Fruit fly (Drosophila melanogaster): ENCODE results near the gene CG15544.
A peak's percentile ranks its signal among the peaks of the same experiment; 100 is the strongest.

CG15544 gene

DNA sequence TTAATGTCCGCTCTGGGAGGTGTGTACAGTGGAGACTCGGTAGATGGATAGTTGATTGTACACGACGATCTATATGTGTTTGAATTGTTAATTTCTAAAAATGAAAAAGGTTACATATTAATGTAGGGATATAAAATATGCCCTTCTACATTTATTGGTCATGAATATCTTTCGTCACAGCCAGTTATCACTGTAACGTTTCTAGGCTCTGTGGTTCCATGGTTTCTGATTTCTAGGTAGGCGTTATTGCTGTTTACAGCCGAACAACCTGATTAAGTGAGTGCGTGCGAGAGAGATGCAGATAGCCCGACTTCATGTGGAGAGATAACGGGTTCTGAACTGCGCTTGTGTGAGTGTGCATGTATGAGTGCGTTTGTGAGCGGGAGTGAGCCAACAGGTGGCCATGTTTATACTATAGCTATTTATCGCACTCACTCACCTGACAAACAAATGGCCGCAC is 45.9 kb upstream of the CG15544 start (continued):
- TF ChIP-seq dan (GFP tag; IDR thresholded peaks at IDR 0.05): peak; percentile 94
- peak; percentile 70 for TF ChIP-seq Vsx1 (GFP tag; optimal IDR thresholded peaks at IDR 0.05)
- peak; percentile 86 for TF ChIP-seq CG4328 (GFP tag; optimal IDR thresholded peaks at IDR 0.05)
- TF ChIP-seq D (optimal IDR thresholded peaks at IDR 0.05): peak; percentile 37
- TF ChIP-seq D (GFP tag; optimal IDR thresholded peaks at IDR 0.05): peak; percentile 91
- peak in 1 of 2 experiments; percentile 44 for TF ChIP-seq crp (GFP tag; optimal IDR thresholded peaks at IDR 0.05)
- peak; percentile 95 for TF ChIP-seq CG5245 (GFP tag; optimal IDR thresholded peaks at IDR 0.05)
- peak; percentile 88 for TF ChIP-seq fd3F (GFP tag; optimal IDR thresholded peaks at IDR 0.05)
- TF ChIP-seq Lpt (GFP tag; optimal IDR thresholded peaks at IDR 0.05): no peak
- TF ChIP-seq D19B (GFP tag; optimal IDR thresholded peaks at IDR 0.05): peak; percentile 76
- peak; percentile 79 for TF ChIP-seq CG11085 (GFP tag; IDR thresholded peaks at IDR 0.05)
- peak; percentile 78 for TF ChIP-seq B-H2 (GFP tag; optimal IDR thresholded peaks at IDR 0.05)
- peak; percentile 70 for TF ChIP-seq CG15073 (GFP tag; optimal IDR thresholded peaks at IDR 0.05)
- TF ChIP-seq Atf-2 (GFP tag; optimal IDR thresholded peaks at IDR 0.05): peak; percentile 91
- TF ChIP-seq CG33213 (GFP tag; optimal IDR thresholded peaks at IDR 0.05): peak; percentile 94
- TF ChIP-seq CG4707 (GFP tag; optimal IDR thresholded peaks at IDR 0.05): peak; percentile 73
- TF ChIP-seq CG4617 (GFP tag; optimal IDR thresholded peaks at IDR 0.05; ENCODE audit: borderline replicate concordance): peak; percentile 86
- peak; percentile 91 for TF ChIP-seq CG4730 (GFP tag; IDR thresholded peaks at IDR 0.05)
- TF ChIP-seq CG1024 (GFP tag; IDR thresholded peaks at IDR 0.05): peak; percentile 90
- peak; percentile 94 for TF ChIP-seq CG11695 (GFP tag; IDR thresholded peaks at IDR 0.05)
- peak; percentile 62 for TF ChIP-seq Hey (tag; optimal IDR thresholded peaks at IDR 0.05)
- peak; percentile 94 for TF ChIP-seq CG10979 (tag; optimal IDR thresholded peaks at IDR 0.05)
- peak; percentile 80 for TF ChIP-seq disco-r (GFP tag; optimal IDR thresholded peaks at IDR 0.05)
- TF ChIP-seq D19A (tag; optimal IDR thresholded peaks at IDR 0.05): peak; percentile 89
- TF ChIP-seq stc (GFP tag; IDR thresholded peaks at IDR 0.05): peak; percentile 90
- TF ChIP-seq Nf-YB (GFP tag; optimal IDR thresholded peaks at IDR 0.05): peak; percentile 95
- peak; percentile 91 for TF ChIP-seq Dbx (GFP tag; IDR thresholded peaks at IDR 0.05)
- TF ChIP-seq CG15011 (GFP tag; optimal IDR thresholded peaks at IDR 0.05): peak; percentile 84
- peak; percentile 93 for TF ChIP-seq CG8388 (GFP tag; optimal IDR thresholded peaks at IDR 0.05)
- TF ChIP-seq Doc2 (GFP tag; IDR thresholded peaks at IDR 0.05): peak; percentile 68; the same call in 1 of the 2 replicates
- peak in 1 of 3 experiments; percentile 94 for TF ChIP-seq lola (GFP tag; optimal IDR thresholded peaks at IDR 0.05)
- TF ChIP-seq dpn (GFP tag; optimal IDR thresholded peaks at IDR 0.05): peak; percentile 96
- TF ChIP-seq nerfin-1 (tag; optimal IDR thresholded peaks at IDR 0.05): peak; percentile 85
- TF ChIP-seq kni (GFP tag; optimal IDR thresholded peaks at IDR 0.05): peak; percentile 76
- TF ChIP-seq CG32532 (GFP tag; IDR thresholded peaks at IDR 0.05): peak; percentile 95
- peak; percentile 96 for TF ChIP-seq CG1603 (tag; optimal IDR thresholded peaks at IDR 0.05)
- TF ChIP-seq caup (GFP tag; optimal IDR thresholded peaks at IDR 0.05; ENCODE audit: severe bottlenecking): peak; percentile 84
- peak; percentile 95 for TF ChIP-seq CG18599 (GFP tag; optimal IDR thresholded peaks at IDR 0.05)
- TF ChIP-seq Spps (tag; optimal IDR thresholded peaks at IDR 0.05): peak; percentile 90
- TF ChIP-seq tna (GFP tag; IDR thresholded peaks at IDR 0.05; ENCODE audit: partially characterized antibody): no peak
- TF ChIP-seq CG6689 (GFP tag; IDR thresholded peaks at IDR 0.05): peak; percentile 96
- peak; percentile 85 for TF ChIP-seq fd102C (GFP tag; optimal IDR thresholded peaks at IDR 0.05)
- no peak for TF ChIP-seq fru (optimal IDR thresholded peaks at IDR 0.05)
- TF ChIP-seq CG18262 (tag; optimal IDR thresholded peaks at IDR 0.05): peak; percentile 94
- peak; percentile 94 for TF ChIP-seq CG33557 (GFP tag; optimal IDR thresholded peaks at IDR 0.05)
- peak; percentile 61 for TF ChIP-seq Jarid2 (GFP tag; optimal IDR thresholded peaks at IDR 0.05)
- peak; percentile 87 for TF ChIP-seq gro (GFP tag; optimal IDR thresholded peaks at IDR 0.05)
- peak; percentile 93 for TF ChIP-seq nmo (GFP tag; optimal IDR thresholded peaks at IDR 0.05)
- TF ChIP-seq CG42726 (GFP tag; IDR thresholded peaks at IDR 0.05; ENCODE audit: partially characterized antibody): no peak
- TF ChIP-seq CG13296 (GFP tag; optimal IDR thresholded peaks at IDR 0.05): peak; percentile 87

Data from whole organism, embryonic.